Fruit fly (Drosophila melanogaster) whole organism, embryonic: ENCODE measurements around the gene Nle.

Experiments
- Adf1 ChIP-seq: fragments of 200-800 bp; sonication (Bioruptor generic); IDR thresholded peaks from 2 replicates; pipeline ENCODE4 v1.3.6; 2022; ENCODE audit warnings: missing biosample characterization, missing genetic modification characterization
- Asciz ChIP-seq: fragments of 200-800 bp; sonication (Bioruptor generic); optimal IDR thresholded peaks from 2 replicates; lab custom pipeline; 2017; ENCODE audit warnings: missing biosample characterization, mild to moderate bottlenecking, missing genetic modification characterization, missing genetic modification reagents
- Atf6 ChIP-seq: fragments of 200-800 bp; sonication (Bioruptor generic); IDR thresholded peaks from 2 replicates; pipeline ENCODE4 v1.3.6; 2022; ENCODE audit warnings: missing biosample characterization, missing genetic modification characterization
- BEAF-32 ChIP-seq: fragments of 200-800 bp; sonication (Bioruptor generic); optimal IDR thresholded peaks from 3 replicates; lab custom pipeline; 2017; ENCODE audit warnings: missing biosample characterization, missing genetic modification characterization, mild to moderate bottlenecking, moderate library complexity, missing genetic modification reagents
- CG10654 ChIP-seq: fragments of 200-800 bp; sonication (Bioruptor generic); optimal IDR thresholded peaks from 2 replicates; lab custom pipeline; 2016; ENCODE audit warnings: missing biosample characterization, missing genetic modification characterization
- CG12071 ChIP-seq: fragments of 200-800 bp; sonication (Bioruptor generic); optimal IDR thresholded peaks from 3 replicates; lab custom pipeline; 2018; ENCODE audit warnings: missing biosample characterization, mild to moderate bottlenecking, missing genetic modification characterization
- CG15479 ChIP-seq: fragments of 200-800 bp; sonication (Bioruptor generic); optimal IDR thresholded peaks from 3 replicates; lab custom pipeline; 2019; ENCODE audit warnings: missing biosample characterization, mild to moderate bottlenecking, missing genetic modification characterization, moderate library complexity
- CG15514 ChIP-seq: fragments of 200-800 bp; sonication (Bioruptor generic); optimal IDR thresholded peaks from 3 replicates; lab custom pipeline; 2017; ENCODE audit warnings: missing biosample characterization, missing genetic modification characterization, mild to moderate bottlenecking, moderate library complexity, missing genetic modification reagents
- CG15696 ChIP-seq: fragments of 200-800 bp; sonication (Bioruptor generic); optimal IDR thresholded peaks from 2 replicates; lab custom pipeline; 2019; ENCODE audit warnings: missing biosample characterization, mild to moderate bottlenecking, missing genetic modification characterization, moderate library complexity
- CG1647 ChIP-seq: fragments of 200-800 bp; sonication (Bioruptor generic); optimal IDR thresholded peaks from 3 replicates; lab custom pipeline; 2016; ENCODE audit warnings: missing biosample characterization, missing genetic modification characterization
- CG30403 ChIP-seq: fragments of 200-800 bp; sonication (Bioruptor generic); optimal IDR thresholded peaks from 3 replicates; lab custom pipeline; 2016; ENCODE audit warnings: missing biosample characterization, missing genetic modification characterization
- CG3163 ChIP-seq: fragments of 200-800 bp; sonication (Bioruptor generic); optimal IDR thresholded peaks from 3 replicates; lab custom pipeline; 2016; ENCODE audit warnings: missing biosample characterization, missing genetic modification characterization
- CG34376 ChIP-seq: fragments of 200-800 bp; sonication (Bioruptor generic); optimal IDR thresholded peaks from 2 replicates; lab custom pipeline; 2018; ENCODE audit warnings: missing biosample characterization, mild to moderate bottlenecking, missing genetic modification characterization
- CG4328 ChIP-seq: fragments of 200-800 bp; sonication (Bioruptor generic); optimal IDR thresholded peaks from 3 replicates; lab custom pipeline; 2017; ENCODE audit warnings: missing biosample characterization, missing genetic modification reagents, missing genetic modification characterization
- CG4820 ChIP-seq: fragments of 200-800 bp; sonication (Bioruptor generic); optimal IDR thresholded peaks from 3 replicates; lab custom pipeline; 2016; ENCODE audit warnings: missing biosample characterization, missing genetic modification characterization
- CG5180 ChIP-seq: fragments of 200-800 bp; sonication (Bioruptor generic); optimal IDR thresholded peaks from 3 replicates; lab custom pipeline; 2017; ENCODE audit warnings: missing biosample characterization, missing genetic modification characterization, mild to moderate bottlenecking, moderate library complexity, missing genetic modification reagents
- CG8281 ChIP-seq: fragments of 200-800 bp; sonication (Bioruptor generic); optimal IDR thresholded peaks from 2 replicates; lab custom pipeline; 2018; ENCODE audit warnings: missing biosample characterization, mild to moderate bottlenecking, missing genetic modification characterization, moderate library complexity
- CG9797 ChIP-seq: fragments of 200-800 bp; sonication (Bioruptor generic); optimal IDR thresholded peaks from 3 replicates; lab custom pipeline; 2018; ENCODE audit warnings: missing biosample characterization, mild to moderate bottlenecking, missing genetic modification characterization
- Camta ChIP-seq: fragments of 200-800 bp; sonication (Bioruptor generic); optimal IDR thresholded peaks from 2 replicates; lab custom pipeline; 2016; ENCODE audit warnings: missing biosample characterization, missing genetic modification characterization
- Doc3 ChIP-seq: fragments of 200-800 bp; sonication (Bioruptor generic); IDR thresholded peaks from 3 replicates; pipeline ENCODE4 v1.3.6; 2022; ENCODE audit warnings: missing biosample characterization, missing genetic modification characterization; ENCODE audit not compliant: partially characterized antibody
- Dp ChIP-seq: fragments of 200-800 bp; sonication (Bioruptor generic); optimal IDR thresholded peaks from 2 replicates; lab custom pipeline; 2018; ENCODE audit warnings: missing biosample characterization, mild to moderate bottlenecking, missing genetic modification characterization, moderate library complexity
- Dref ChIP-seq: fragments of 200-800 bp; sonication (Bioruptor generic); IDR thresholded peaks from 2 replicates; pipeline ENCODE4 v1.3.6; 2022; ENCODE audit warnings: missing biosample characterization, missing genetic modification characterization
- Drgx ChIP-seq: fragments of 200-800 bp; sonication (Bioruptor generic); IDR thresholded peaks from 2 replicates; pipeline ENCODE4 v1.3.6; 2022; ENCODE audit warnings: missing biosample characterization, missing genetic modification characterization
- Ets65A ChIP-seq: fragments of 200-800 bp; sonication (Bioruptor generic); peaks from one replicate; lab custom pipeline; 2016; ENCODE audit warnings: missing biosample characterization, missing genetic modification characterization
- Ets97D ChIP-seq: fragments of 200-800 bp; sonication (Bioruptor generic); optimal IDR thresholded peaks from 3 replicates; lab custom pipeline; 2016; ENCODE audit warnings: missing biosample characterization, missing genetic modification characterization
- Gug ChIP-seq: fragments of 200-800 bp; sonication (Bioruptor generic); IDR thresholded peaks from 4 replicates; pipeline ENCODE4 v1.3.6; 2022; ENCODE audit warnings: missing biosample characterization, missing genetic modification characterization
- HLHmδ ChIP-seq: fragments of 200-800 bp; sonication (Bioruptor generic); optimal IDR thresholded peaks from 2 replicates; lab custom pipeline; 2018; ENCODE audit warnings: missing biosample characterization, mild to moderate bottlenecking, missing genetic modification characterization, moderate library complexity
- Hsf ChIP-seq: fragments of 200-800 bp; sonication (Bioruptor generic); optimal IDR thresholded peaks from 3 replicates; lab custom pipeline; 2016; ENCODE audit warnings: missing biosample characterization, missing genetic modification characterization
- MBD-R2 ChIP-seq: fragments of 200-800 bp; sonication (Bioruptor generic); IDR thresholded peaks from 2 replicates; pipeline ENCODE4 v1.3.6; 2022; ENCODE audit warnings: missing biosample characterization, missing genetic modification characterization
- MESR4 ChIP-seq: fragments of 200-800 bp; sonication (Bioruptor generic); optimal IDR thresholded peaks from 2 replicates; lab custom pipeline; 2018; ENCODE audit warnings: missing biosample characterization, mild to moderate bottlenecking, missing genetic modification characterization, moderate library complexity
- Nf-YC ChIP-seq: fragments of 200-800 bp; optimal IDR thresholded peaks from 3 replicates; lab custom pipeline; 2019; ENCODE audit warnings: missing biosample characterization, mild to moderate bottlenecking, missing genetic modification characterization, moderate library complexity
- Side ChIP-seq: fragments of 200-800 bp; sonication (Bioruptor generic); optimal IDR thresholded peaks from 2 replicates; lab custom pipeline; 2016; ENCODE audit warnings: missing biosample characterization, missing genetic modification characterization
- bcd ChIP-seq: fragments of 200-800 bp; sonication (Bioruptor generic); optimal IDR thresholded peaks from 2 replicates; lab custom pipeline; 2017; ENCODE audit warnings: missing biosample characterization, mild to moderate bottlenecking, missing genetic modification characterization
- ci ChIP-seq: fragments of 200-800 bp; sonication (Bioruptor generic); IDR thresholded peaks from 3 replicates; pipeline ENCODE4 v1.3.6; 2022; ENCODE audit warnings: missing biosample characterization, missing genetic modification characterization
- cwo ChIP-seq: fragments of 200-800 bp; sonication (Bioruptor generic); optimal IDR thresholded peaks from 3 replicates; lab custom pipeline; 2017; ENCODE audit warnings: missing biosample characterization, missing genetic modification characterization, mild to moderate bottlenecking, moderate library complexity, missing genetic modification reagents
- dysf ChIP-seq: fragments of 200-800 bp; sonication (Bioruptor generic); IDR thresholded peaks from 3 replicates; pipeline ENCODE4 v1.3.6; 2022; ENCODE audit warnings: missing biosample characterization, missing genetic modification characterization
- esg ChIP-seq: fragments of 200-800 bp; sonication (Bioruptor generic); conservative IDR thresholded peaks from 2 replicates; pipeline ENCODE4 v1.3.6; 2022; ENCODE audit warnings: missing biosample characterization, missing genetic modification characterization
- gcm2 ChIP-seq: fragments of 200-800 bp; sonication (Bioruptor generic); optimal IDR thresholded peaks from 2 replicates; lab custom pipeline; 2016; ENCODE audit warnings: missing biosample characterization, missing genetic modification characterization
- hb ChIP-seq: fragments of 200-800 bp; sonication (Bioruptor generic); IDR thresholded peaks from 3 replicates; pipeline ENCODE4 v1.3.6; 2022; ENCODE audit warnings: missing biosample characterization, missing genetic modification characterization; ENCODE audit not compliant: partially characterized antibody
- kay ChIP-seq: fragments of 200-800 bp; sonication (Bioruptor generic); optimal IDR thresholded peaks from 2 replicates; lab custom pipeline; 2016; ENCODE audit warnings: missing biosample characterization, missing genetic modification characterization
- klu ChIP-seq: fragments of 200-800 bp; sonication (Bioruptor generic); IDR thresholded peaks from 2 replicates; pipeline ENCODE4 v1.3.6; 2022; ENCODE audit warnings: missing biosample characterization, missing genetic modification characterization
- nerfin-2 ChIP-seq: fragments of 200-800 bp; sonication (Bioruptor generic); IDR thresholded peaks from 2 replicates; pipeline ENCODE4 v1.3.6; 2022; ENCODE audit warnings: missing biosample characterization, missing genetic modification characterization; ENCODE audit not compliant: partially characterized antibody
- sens ChIP-seq: fragments of 200-800 bp; sonication (Bioruptor generic); peaks from one replicate; lab custom pipeline; 2016; ENCODE audit warnings: missing biosample characterization, missing genetic modification characterization
- shn ChIP-seq: fragments of 200-800 bp; sonication (Bioruptor generic); optimal IDR thresholded peaks from 3 replicates; lab custom pipeline; 2016; ENCODE audit warnings: missing biosample characterization, missing genetic modification characterization
- sim ChIP-seq: fragments of 200-800 bp; sonication (Bioruptor generic); IDR thresholded peaks from 2 replicates; pipeline ENCODE4 v1.3.6; 2022; ENCODE audit warnings: missing biosample characterization, missing genetic modification characterization
- sima ChIP-seq: fragments of 200-800 bp; sonication (Bioruptor generic); optimal IDR thresholded peaks from 2 replicates; lab custom pipeline; 2016; ENCODE audit warnings: missing biosample characterization, missing genetic modification characterization
- slbo ChIP-seq: fragments of 200-800 bp; sonication (Bioruptor generic); IDR thresholded peaks from 2 replicates; pipeline ENCODE4 v1.3.6; 2022; ENCODE audit warnings: missing biosample characterization, missing genetic modification characterization
- slou ChIP-seq: fragments of 200-800 bp; sonication (Bioruptor generic); optimal IDR thresholded peaks from 3 replicates; lab custom pipeline; 2016; ENCODE audit warnings: missing biosample characterization, missing genetic modification characterization
- usp ChIP-seq: fragments of >200 bp; optimal IDR thresholded peaks from 2 replicates; lab custom pipeline; 2017; ENCODE audit warnings: missing biosample characterization, missing genetic modification characterization
- vfl ChIP-seq: fragments of 200-800 bp; sonication (Bioruptor generic); optimal IDR thresholded peaks from 2 replicates; lab custom pipeline; 2016; ENCODE audit warnings: missing biosample characterization, missing genetic modification characterization
- zen2 ChIP-seq: fragments of 200-800 bp; sonication (Bioruptor generic); IDR thresholded peaks from 3 replicates; pipeline ENCODE4 v1.3.6; 2022; ENCODE audit warnings: missing biosample characterization, missing genetic modification characterization; ENCODE audit not compliant: partially characterized antibody

Gene Nle

DNA sequence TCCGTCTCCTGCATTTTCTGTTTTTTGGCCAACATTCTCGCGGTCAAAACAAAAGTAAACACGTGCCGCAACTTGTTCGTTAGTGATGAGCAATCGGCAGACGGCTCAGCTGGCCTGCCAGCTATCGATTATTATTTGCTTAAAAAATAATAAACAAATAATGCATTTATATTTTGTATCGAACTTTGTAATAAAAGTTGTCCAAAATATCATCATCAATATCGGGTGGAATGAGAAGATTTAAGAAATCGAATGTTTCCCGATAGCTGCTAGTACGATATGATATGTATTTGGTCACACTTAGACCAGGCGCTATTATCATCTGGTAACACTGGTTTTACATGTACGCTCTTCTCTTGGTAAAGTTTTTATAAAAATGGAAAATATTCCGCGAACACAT lies at the start of gene Nle, which contains the start of gene Sf3b1:
TSS of gene Nle (minus strand) at position 92 of the 400 bp plus-strand sequence.
TSS of gene Sf3b1 (plus strand) at position 311 of the 400 bp plus-strand sequence.
- TF ChIP-seq MESR4: peak; percentile 58
- TF ChIP-seq slbo: peak; percentile 76
- TF ChIP-seq CG15479 (GFP tag; lab: Kevin White, UChicago): no peak
- peak; percentile 97 for TF ChIP-seq cwo
- TF ChIP-seq esg: 0 out of 2 replicates have a peak, but pooled peaks have one; percentile 4
- TF ChIP-seq CG3163 (GFP tag; lab: Kevin White, UChicago): no peak
- TF ChIP-seq MBD-R2 (GFP tag; lab: Robert Waterston, UW): peak; percentile 81
- peak; percentile 46 for TF ChIP-seq shn (GFP tag; lab: Kevin White, UChicago)
- peak; percentile 97 for TF ChIP-seq Doc3 (GFP tag; lab: Robert Waterston, UW)
- TF ChIP-seq bcd: no peak
- peak; percentile 27; the same call in 1 of the 4 replicates for TF ChIP-seq Gug (GFP tag; lab: Robert Waterston, UW)
- TF ChIP-seq sim: no peak
- TF ChIP-seq usp (GFP tag; lab: Kevin White, UChicago): no peak
- TF ChIP-seq Ets65A (GFP tag; lab: Kevin White, UChicago): peak; percentile 91
- TF ChIP-seq CG8281: no peak
- peak; percentile 67 for TF ChIP-seq CG15696 (tag; lab: Kevin White, UChicago)
- peak; percentile 3 for TF ChIP-seq Camta (GFP tag; lab: Kevin White, UChicago)
- TF ChIP-seq Ets97D (GFP tag; lab: Kevin White, UChicago): peak; percentile 71
- peak; percentile 67 for TF ChIP-seq Dref
- TF ChIP-seq sens (GFP tag; lab: Kevin White, UChicago): peak; percentile 80
- TF ChIP-seq Side: peak; percentile 8
- peak; percentile 56 for TF ChIP-seq CG15514 (GFP tag; lab: Kevin White, UChicago)
- TF ChIP-seq Atf6 (GFP tag; lab: Robert Waterston, UW): peak; percentile 31; the same call in 1 of the 2 replicates
- peak; percentile 15; the same call in 1 of the 2 replicates for TF ChIP-seq klu (GFP tag; lab: Robert Waterston, UW)
- TF ChIP-seq Dp (GFP tag; lab: Kevin White, UChicago): peak; percentile 48
- peak; percentile 72 for TF ChIP-seq CG30403
- peak; percentile 73 for TF ChIP-seq Hsf (GFP tag; lab: Kevin White, UChicago)
- TF ChIP-seq HLHmδ (GFP tag; lab: Kevin White, UChicago): no peak
- no peak for TF ChIP-seq slou (GFP tag; lab: Kevin White, UChicago)
- TF ChIP-seq sima: no peak
- TF ChIP-seq CG5180 (GFP tag; lab: Kevin White, UChicago): peak; percentile 99
- no peak for TF ChIP-seq gcm2 (GFP tag; lab: Kevin White, UChicago)
- TF ChIP-seq dysf (GFP tag; lab: Robert Waterston, UW): peak; percentile 18; the same call in 1 of the 3 replicates
- TF ChIP-seq ci (GFP tag; lab: Robert Waterston, UW): 0 out of 3 replicates have a peak, but pooled peaks have one; percentile 28
- peak; percentile 72; the same call in 1 of the 3 replicates for TF ChIP-seq zen2 (GFP tag; lab: Robert Waterston, UW)
- TF ChIP-seq Adf1: peak; percentile 48
- TF ChIP-seq kay (GFP tag; lab: Kevin White, UChicago): no peak
- TF ChIP-seq Asciz (GFP tag; lab: Kevin White, UChicago): no peak
- TF ChIP-seq CG1647: peak; percentile 23
- TF ChIP-seq vfl (GFP tag; lab: Kevin White, UChicago): peak; percentile 67
- peak; percentile 80 for TF ChIP-seq nerfin-2 (GFP tag; lab: Robert Waterston, UW)
- TF ChIP-seq CG12071: no peak
- no peak for TF ChIP-seq Drgx (GFP tag; lab: Robert Waterston, UW)
- TF ChIP-seq BEAF-32: peak; percentile 96
- TF ChIP-seq hb (GFP tag; lab: Robert Waterston, UW): peak; percentile 89
- TF ChIP-seq CG34376 (GFP tag; lab: Kevin White, UChicago): peak; percentile 74
- peak; percentile 50 for TF ChIP-seq CG10654 (GFP tag; lab: Kevin White, UChicago)
- no peak for TF ChIP-seq CG4820 (GFP tag; lab: Kevin White, UChicago)
- peak; percentile 92 for TF ChIP-seq CG9797 (GFP tag; lab: Kevin White, UChicago)
- peak; percentile 74 for TF ChIP-seq Nf-YC (tag; lab: Kevin White, UChicago)
- TF ChIP-seq CG4328 (GFP tag; lab: Kevin White, UChicago): peak; percentile 52
